Worm (Caenorhabditis elegans) whole organism, late embryonic: ENCODE data around the gene fbxc-33.

Experiments
- ama-1 ChIP-seq: fragments of 150-350 bp; optimal IDR thresholded peaks from 2 replicates; lab custom pipeline; 2014
- ceh-48 ChIP-seq: sonication (generic microtip); optimal IDR thresholded peaks from 2 replicates; lab custom pipeline; 2016; ENCODE audit warnings: missing genetic modification characterization, inconsistent platforms, missing compliant biosample characterization
- ceh-9 ChIP-seq: sonication (generic microtip); optimal IDR thresholded peaks from 2 replicates; lab custom pipeline; 2016; ENCODE audit warnings: mild to moderate bottlenecking, missing genetic modification characterization, inconsistent platforms, missing compliant biosample characterization
- dmd-4 ChIP-seq: sonication (generic microtip); optimal IDR thresholded peaks from 2 replicates; lab custom pipeline; 2016; ENCODE audit warnings: borderline replicate concordance, missing genetic modification characterization, missing compliant biosample characterization
- elt-2 ChIP-seq: sonication (generic microtip); optimal IDR thresholded peaks from 2 replicates; lab custom pipeline; 2016; ENCODE audit warnings: missing genetic modification reagents, missing genetic modification characterization, missing compliant biosample characterization
- fkh-10 ChIP-seq: fragments of 150-350 bp; optimal IDR thresholded peaks from 2 replicates; lab custom pipeline; 2014; ENCODE audit warnings: missing biosample characterization, missing genetic modification reagents, missing genetic modification characterization
- hlh-15 ChIP-seq: sonication (generic microtip); optimal IDR thresholded peaks from 2 replicates; lab custom pipeline; 2016; ENCODE audit warnings: missing genetic modification characterization, missing compliant biosample characterization
- hlh-6 ChIP-seq: sonication (generic microtip); optimal IDR thresholded peaks from 2 replicates; lab custom pipeline; 2016; ENCODE audit warnings: missing genotype, missing genetic modification characterization, missing compliant biosample characterization
- nhr-11 ChIP-seq: fragments of 150-350 bp; optimal IDR thresholded peaks from 2 replicates; lab custom pipeline; 2014; ENCODE audit warnings: missing biosample characterization, missing genetic modification characterization
- npax-4 ChIP-seq: sonication (generic microtip); optimal IDR thresholded peaks from 2 replicates; lab custom pipeline; 2016; ENCODE audit warnings: missing genetic modification characterization, missing compliant biosample characterization
- pha-2 ChIP-seq: sonication (generic microtip); optimal IDR thresholded peaks from 2 replicates; lab custom pipeline; 2017; ENCODE audit warnings: mild to moderate bottlenecking, missing genetic modification characterization, missing compliant biosample characterization
- sox-2 ChIP-seq: fragments of 200-800 bp; sonication (Bioruptor generic); IDR thresholded peaks from 2 replicates; pipeline ENCODE4 v1.3.6; 2022; ENCODE audit warnings: missing genetic modification reagents, missing genetic modification characterization, missing compliant biosample characterization
- tbx-2 ChIP-seq: sonication (generic microtip); optimal IDR thresholded peaks from 2 replicates; lab custom pipeline; 2016; ENCODE audit warnings: missing genetic modification characterization, missing compliant biosample characterization

DNA sequence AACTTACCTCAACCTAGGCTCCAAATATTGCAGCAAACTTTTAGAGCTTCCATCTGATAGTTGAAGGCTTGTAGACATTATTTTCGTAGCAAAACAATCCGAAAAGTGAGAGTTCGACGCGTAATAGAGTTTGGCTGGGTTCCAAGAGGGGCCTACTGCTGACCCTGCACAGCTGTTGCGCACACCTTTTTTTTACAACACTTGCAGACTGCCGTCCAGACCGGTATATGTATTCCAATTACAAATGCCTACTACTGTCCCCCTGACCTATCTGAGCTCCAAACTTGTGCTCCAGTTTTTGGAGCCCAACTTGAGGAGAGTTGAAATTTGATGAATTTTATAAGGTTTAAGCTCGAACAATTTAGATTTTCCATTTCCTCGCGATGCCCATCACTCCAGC is 3.9 kb upstream of the fbxc-33 start, which contains the start of the genes fbxc-24 and fbxc-27:
- no peak for TF ChIP-seq nhr-11 (tag; lab: Kevin White, UChicago)
- TF ChIP-seq tbx-2 (tag; lab: Kevin White, UChicago), result no peak
- no peak for TF ChIP-seq ceh-9
- no peak for TF ChIP-seq hlh-6 (tag; lab: Kevin White, UChicago)
- TF ChIP-seq pha-2 (tag; lab: Kevin White, UChicago), result no peak
- TF ChIP-seq ama-1 (lab: Kevin White, UChicago), result no peak
- no peak for TF ChIP-seq dmd-4 (tag; lab: Kevin White, UChicago)
- no peak for TF ChIP-seq hlh-15 (tag; lab: Kevin White, UChicago)
- no peak for TF ChIP-seq sox-2
- no peak for TF ChIP-seq ceh-48 (tag; lab: Kevin White, UChicago)
- TF ChIP-seq npax-4, result no peak
- no peak for TF ChIP-seq fkh-10 (GFP tag; lab: Kevin White, UChicago)
- TF ChIP-seq elt-2, result no peak
